Worm (Caenorhabditis elegans) whole organism, young adult: ENCODE measurements around the gene ceh-28.
A peak's percentile ranks its signal among the peaks of the same experiment; 100 is the strongest.

Experiments
- B0035.1 ChIP-seq: sonication (generic microtip); optimal IDR thresholded peaks from 2 replicates; lab custom pipeline; 2016; ENCODE audit warnings: missing genetic modification characterization, mild to moderate bottlenecking, missing compliant biosample characterization, missing genotype, missing genetic modification reagents
- C17E4.6 ChIP-seq: fragments of 200-800 bp; sonication (Bioruptor generic); IDR thresholded peaks from 2 replicates; pipeline ENCODE4 v1.3.6; 2022; ENCODE audit warnings: missing genetic modification reagents, missing genetic modification characterization, missing compliant biosample characterization
- F23B12.7 ChIP-seq: sonication (generic microtip); optimal IDR thresholded peaks from 2 replicates; lab custom pipeline; 2017; ENCODE audit warnings: missing genetic modification characterization, mild to moderate bottlenecking, missing compliant biosample characterization, antibody characterized with exemption, moderate library complexity; ENCODE audit not compliant: insufficient read depth
- F52B5.7 ChIP-seq: sonication (generic microtip); optimal IDR thresholded peaks from 2 replicates; lab custom pipeline; 2016; ENCODE audit warnings: mild to moderate bottlenecking, missing genetic modification characterization, missing compliant biosample characterization
- F57C9.4 ChIP-seq: sonication (generic microtip); optimal IDR thresholded peaks from 2 replicates; lab custom pipeline; 2017; ENCODE audit warnings: mild to moderate bottlenecking, missing genetic modification characterization, missing compliant biosample characterization
- Y53G8AR.9 ChIP-seq: fragments of 200-800 bp; sonication (Bioruptor generic); conservative IDR thresholded peaks from 2 replicates; pipeline ENCODE4 v1.3.6; 2022; ENCODE audit warnings: missing genetic modification reagents, missing genetic modification characterization, missing compliant biosample characterization
- aptf-3 ChIP-seq: fragments of 200-800 bp; sonication (Bioruptor generic); IDR thresholded peaks from 2 replicates; pipeline ENCODE4 v1.3.6; 2022; ENCODE audit warnings: missing genetic modification characterization, missing compliant biosample characterization
- athp-1 ChIP-seq: sonication (generic microtip); optimal IDR thresholded peaks from 2 replicates; lab custom pipeline; 2017; ENCODE audit warnings: mild to moderate bottlenecking, missing genetic modification characterization, missing compliant biosample characterization
- attf-5 ChIP-seq: fragments of 200-800 bp; sonication (Bioruptor generic); optimal IDR thresholded peaks from 2 replicates; lab custom pipeline; 2018; ENCODE audit warnings: mild to moderate bottlenecking, missing genetic modification characterization, missing compliant biosample characterization
- attf-6 ChIP-seq: fragments of 200-800 bp; sonication (Bioruptor generic); IDR thresholded peaks from 2 replicates; pipeline ENCODE4 v1.3.6; 2022; ENCODE audit warnings: missing genetic modification reagents, missing genetic modification characterization, missing compliant biosample characterization
- ccch-3 ChIP-seq: fragments of 200-800 bp; sonication (Bioruptor generic); optimal IDR thresholded peaks from 2 replicates; lab custom pipeline; 2018; ENCODE audit warnings: mild to moderate bottlenecking, missing genetic modification characterization, missing compliant biosample characterization
- ceh-58 ChIP-seq: fragments of 200-800 bp; sonication (Bioruptor generic); IDR thresholded peaks from 2 replicates; pipeline ENCODE4 v1.3.6; 2022; ENCODE audit warnings: missing genetic modification characterization, missing compliant biosample characterization
- ceh-79 ChIP-seq: sonication (generic microtip); optimal IDR thresholded peaks from 2 replicates; lab custom pipeline; 2017; ENCODE audit warnings: mild to moderate bottlenecking, missing genetic modification characterization, missing compliant biosample characterization
- chd-7 ChIP-seq: sonication (generic microtip); optimal IDR thresholded peaks from 2 replicates; lab custom pipeline; 2016; ENCODE audit warnings: mild to moderate bottlenecking, missing genetic modification characterization, moderate library complexity, missing compliant biosample characterization
- die-1 ChIP-seq: sonication (generic microtip); optimal IDR thresholded peaks from 2 replicates; lab custom pipeline; 2016; ENCODE audit warnings: missing genotype, mild to moderate bottlenecking, missing genetic modification characterization, missing compliant biosample characterization
- egl-18 ChIP-seq: fragments of 200-800 bp; sonication (Bioruptor generic); IDR thresholded peaks from 2 replicates; pipeline ENCODE4 v1.3.6; 2022; ENCODE audit warnings: missing genetic modification reagents, missing genetic modification characterization, missing compliant biosample characterization
- egrh-3 ChIP-seq: fragments of 200-800 bp; sonication (Bioruptor generic); IDR thresholded peaks from 2 replicates; pipeline ENCODE4 v1.3.6; 2022; ENCODE audit warnings: missing genetic modification reagents, missing genetic modification characterization, missing compliant biosample characterization
- him-1 ChIP-seq: sonication (generic microtip); optimal IDR thresholded peaks from 2 replicates; lab custom pipeline; 2016; ENCODE audit warnings: missing genotype, missing genetic modification reagents, missing genetic modification characterization, missing compliant biosample characterization
- hlh-12 ChIP-seq: sonication (generic microtip); optimal IDR thresholded peaks from 2 replicates; lab custom pipeline; 2016; ENCODE audit warnings: missing genetic modification characterization, missing compliant biosample characterization
- hmg-1.2 ChIP-seq: fragments of 200-800 bp; sonication (Bioruptor generic); IDR thresholded peaks from 2 replicates; pipeline ENCODE4 v1.3.6; 2022; ENCODE audit warnings: missing genetic modification reagents, missing genetic modification characterization, missing compliant biosample characterization
- hmg-20 ChIP-seq: fragments of 200-800 bp; sonication (Bioruptor generic); IDR thresholded peaks from 2 replicates; pipeline ENCODE4 v1.3.6; 2022; ENCODE audit warnings: missing genetic modification reagents, missing genetic modification characterization, missing compliant biosample characterization
- hrde-1 ChIP-seq: sonication (generic microtip); optimal IDR thresholded peaks from 2 replicates; lab custom pipeline; 2016; ENCODE audit warnings: missing genetic modification characterization, mild to moderate bottlenecking, missing compliant biosample characterization, moderate library complexity, missing genotype, missing genetic modification reagents, borderline replicate concordance
- hsf-1 ChIP-seq: fragments of 200-800 bp; sonication (Bioruptor generic); IDR thresholded peaks from 2 replicates; pipeline ENCODE4 v1.3.6; 2022; ENCODE audit warnings: missing genetic modification reagents, missing genetic modification characterization, missing compliant biosample characterization
- let-526 ChIP-seq: fragments of 200-800 bp; sonication (Bioruptor generic); IDR thresholded peaks from 2 replicates; pipeline ENCODE4 v1.3.6; 2022; ENCODE audit warnings: missing genetic modification reagents, missing genetic modification characterization, missing compliant biosample characterization
- let-607 ChIP-seq, 2 experiments: fragments of 200-800 bp in 1 of 2; sonication (Bioruptor generic) in 1 of 2; sonication (generic microtip) in 1 of 2; optimal IDR thresholded peaks; 2 replicates each; lab custom pipeline; 2016 to 2018; ENCODE audit warnings: mild to moderate bottlenecking in 2 of 2, missing compliant biosample characterization in 2 of 2, missing genetic modification characterization in 2 of 2, moderate library complexity in 2 of 2, missing genotype in 1 of 2
- madf-8 ChIP-seq: fragments of 200-800 bp; sonication (Bioruptor generic); conservative IDR thresholded peaks from 2 replicates; pipeline ENCODE4 v1.3.6; 2022; ENCODE audit warnings: missing genetic modification reagents, missing genetic modification characterization, missing compliant biosample characterization
- mcd-1 ChIP-seq: fragments of 200-800 bp; sonication (Bioruptor generic); IDR thresholded peaks from 2 replicates; pipeline ENCODE4 v1.3.6; 2022; ENCODE audit warnings: missing genetic modification reagents, missing genetic modification characterization, missing compliant biosample characterization
- nfya-1 ChIP-seq: sonication (generic microtip); optimal IDR thresholded peaks from 2 replicates; lab custom pipeline; 2017; ENCODE audit warnings: antibody characterized with exemption, missing compliant biosample characterization, missing genetic modification characterization, borderline replicate concordance; ENCODE audit not compliant: insufficient read depth
- nfyb-1 ChIP-seq: fragments of 200-800 bp; sonication (Bioruptor generic); IDR thresholded peaks from 2 replicates; pipeline ENCODE4 v1.3.6; 2022; ENCODE audit warnings: missing genetic modification reagents, missing genetic modification characterization, missing compliant biosample characterization
- pha-4 ChIP-seq: fragments of 150-350 bp; sonication (generic microtip); optimal IDR thresholded peaks from 2 replicates; lab custom pipeline; 2014; ENCODE audit warnings: missing biosample characterization, missing genetic modification reagents, missing genetic modification characterization
- rcor-1 ChIP-seq: fragments of 200-800 bp; sonication (Bioruptor generic); IDR thresholded peaks from 2 replicates; pipeline ENCODE4 v1.3.6; 2022; ENCODE audit warnings: missing genetic modification reagents, missing genetic modification characterization, missing compliant biosample characterization
- rec-8 ChIP-seq, 2 experiments: sonication (generic microtip); optimal IDR thresholded peaks; 2 replicates each; lab custom pipeline; 2016; ENCODE audit warnings: mild to moderate bottlenecking in 2 of 2, missing genetic modification characterization in 2 of 2, missing genetic modification reagents in 2 of 2, missing genotype in 2 of 2, missing biosample characterization in 1 of 2, missing compliant biosample characterization in 1 of 2, moderate library complexity in 1 of 2
- snpc-1.1 ChIP-seq: sonication (generic microtip); optimal IDR thresholded peaks from 2 replicates; lab custom pipeline; 2017; ENCODE audit warnings: missing genetic modification characterization, mild to moderate bottlenecking, missing compliant biosample characterization, antibody characterized with exemption, moderate library complexity, missing genotype, missing genetic modification reagents; ENCODE audit not compliant: insufficient read depth
- snpc-1.3 ChIP-seq: sonication (generic microtip); optimal IDR thresholded peaks from 2 replicates; lab custom pipeline; 2017; ENCODE audit warnings: missing genetic modification characterization, mild to moderate bottlenecking, missing compliant biosample characterization, antibody characterized with exemption, moderate library complexity, missing genotype, missing genetic modification reagents; ENCODE audit not compliant: insufficient read depth
- snpc-4 ChIP-seq, 5 experiments: fragments of 150-350 bp in 1 of 5; sonication (generic microtip) in 4 of 5; optimal IDR thresholded peaks; 2 replicates each; lab custom pipeline; 2014 to 2018; ENCODE audit warnings: missing genetic modification characterization in 5 of 5, missing biosample characterization in 3 of 5, antibody characterized with exemption in 2 of 5, mild to moderate bottlenecking in 2 of 5, missing compliant biosample characterization in 2 of 5, missing genotype in 2 of 5, moderate library complexity in 2 of 5, missing genetic modification reagents in 1 of 5
- tbp1 ChIP-seq: fragments of 200-800 bp; sonication (Bioruptor generic); optimal IDR thresholded peaks from 2 replicates; lab custom pipeline; 2018; ENCODE audit warnings: mild to moderate bottlenecking, missing genetic modification characterization, missing compliant biosample characterization
- unc-130 ChIP-seq: sonication (generic microtip); optimal IDR thresholded peaks from 2 replicates; lab custom pipeline; 2016; ENCODE audit warnings: missing genetic modification reagents, missing genetic modification characterization, missing compliant biosample characterization
- zim-3 ChIP-seq: sonication (generic microtip); optimal IDR thresholded peaks from 2 replicates; lab custom pipeline; 2017; ENCODE audit warnings: mild to moderate bottlenecking, missing genetic modification characterization, moderate library complexity, missing compliant biosample characterization
- ztf-28 ChIP-seq: fragments of 200-800 bp; sonication (Bioruptor generic); IDR thresholded peaks from 2 replicates; pipeline ENCODE4 v1.3.6; 2022; ENCODE audit warnings: missing genetic modification reagents, missing genetic modification characterization, missing compliant biosample characterization
- ztf-6 ChIP-seq: fragments of 200-800 bp; sonication (Bioruptor generic); IDR thresholded peaks from 2 replicates; pipeline ENCODE4 v1.3.6; 2022; ENCODE audit warnings: missing genetic modification reagents, missing genetic modification characterization, missing compliant biosample characterization

The ceh-28 gene

ce11 chrX:13046324-13046723, 28.1 kb upstream of the ceh-28 start (continued):
- TF ChIP-seq snpc-1.3 (tag; lab: Kevin White, UChicago) (peak; percentile 84), F52B5.7 (tag; lab: Kevin White, UChicago) (peak; percentile 95), madf-8 (GFP tag; lab: Robert Waterston, UW) (peak; percentile 23; the same call in 1 of the 2 replicates), egl-18 (GFP tag; lab: Robert Waterston, UW) (peak; percentile 79; the same call in 1 of the 2 replicates), chd-7 (tag; lab: Kevin White, UChicago) (peak; percentile 91), unc-130 (GFP tag; lab: Kevin White, UChicago) (peak; percentile 55), Y53G8AR.9 (GFP tag; lab: Robert Waterston, UW) (peak; percentile 90), snpc-4 (GFP tag; optimal IDR thresholded peaks at IDR 0.05; lab: Kevin White, UChicago) (peak; percentile 85), snpc-4 (tag; optimal IDR thresholded peaks at IDR 0.05; lab: Kevin White, UChicago) (peak in 3 of 4 experiments; percentile 77 to 83 (median 82)), attf-6 (GFP tag; lab: Robert Waterston, UW) (peak; percentile 81), him-1 (tag; lab: Kevin White, UChicago) (peak; percentile 93), mcd-1 (GFP tag; lab: Robert Waterston, UW) (peak; percentile 82), snpc-1.1 (tag; lab: Kevin White, UChicago) (peak; percentile 38), B0035.1 (peak; percentile 88), ceh-79 (peak; percentile 54), athp-1 (tag; lab: Kevin White, UChicago) (peak; percentile 75), hmg-20 (GFP tag; lab: Robert Waterston, UW) (peak; percentile 89), let-526 (GFP tag; lab: Robert Waterston, UW) (peak; percentile 68), tbp1 (peak; percentile 100), nfyb-1 (GFP tag; lab: Robert Waterston, UW) (peak; percentile 96), rcor-1 (GFP tag; lab: Robert Waterston, UW) (peak; percentile 92), hmg-1.2 (peak; percentile 96), rec-8 (tag; optimal IDR thresholded peaks at IDR 0.05; lab: Kevin White, UChicago) (peak; percentile 80 to 81), F57C9.4 (peak; percentile 63), let-607 (tag; optimal IDR thresholded peaks at IDR 0.05; lab: Kevin White, UChicago) (peak; percentile 66 to 70), ztf-6 (GFP tag; lab: Robert Waterston, UW) (peak; percentile 9; the same call in 1 of the 2 replicates), hsf-1 (GFP tag; lab: Robert Waterston, UW) (peak; percentile 62; the same call in 1 of the 2 replicates), die-1 (tag; lab: Kevin White, UChicago) (peak; percentile 85), F23B12.7 (peak; percentile 75), egrh-3 (peak; percentile 72), attf-5 (peak; percentile 70), aptf-3 (GFP tag; lab: Robert Waterston, UW) (0 out of 2 replicates have a peak, but pooled peaks have one; percentile 86)

- TF ChIP-seq pha-4 (tag; lab: Kevin White, UChicago): no peak
- no peak for TF ChIP-seq let-607 (tag; optimal IDR thresholded peaks at IDR 0.05; lab: Kevin White, UChicago)
- no peak for TF ChIP-seq hrde-1 (tag; lab: Kevin White, UChicago)
- TF ChIP-seq ccch-3 (GFP tag; lab: Kevin White, UChicago): no peak
- TF ChIP-seq nfya-1 (tag; lab: Kevin White, UChicago): no peak
- no peak for TF ChIP-seq Y53G8AR.9 (GFP tag; lab: Robert Waterston, UW)
- TF ChIP-seq C17E4.6 (GFP tag; lab: Robert Waterston, UW): no peak
- no peak for TF ChIP-seq ceh-58
- TF ChIP-seq hlh-12 (tag; lab: Kevin White, UChicago): no peak
- TF ChIP-seq zim-3: no peak
- TF ChIP-seq ztf-28 (GFP tag; lab: Robert Waterston, UW): no peak
Observed at ce11 chrX:13048258-13048657, 26.2 kb upstream of the ceh-28 start, which contains the start of gene C53C7.3. Gene C53C7.3 (plus strand): TSS chrX:13048558.
